Fruit fly (Drosophila melanogaster) whole organism: ENCODE data around the gene TwdlT.

Experiments used
- CG8478 ChIP-seq: fragments of >200 bp; optimal IDR thresholded peaks from 2 replicates; lab custom pipeline; 2018; ENCODE audit warnings: inconsistent platforms
- Dll ChIP-seq: fragments of >200 bp; optimal IDR thresholded peaks from 2 replicates; lab custom pipeline; 2017
- EcR ChIP-seq, 2 experiments: fragments of >200 bp; optimal IDR thresholded peaks; 2 replicates each; lab custom pipeline; 2017; ENCODE audit warnings: missing biosample characterization in 2 of 2, missing genetic modification characterization in 2 of 2, missing genetic modification reagents in 2 of 2
- pan ChIP-seq: fragments of >200 bp; optimal IDR thresholded peaks from 2 replicates; lab custom pipeline; 2017
- psq ChIP-seq: fragments of >200 bp; optimal IDR thresholded peaks from 2 replicates; lab custom pipeline; 2017
- usp ChIP-seq: fragments of >200 bp; optimal IDR thresholded peaks from 2 replicates; lab custom pipeline; 2017; ENCODE audit warnings: missing biosample characterization, missing genetic modification characterization, mixed read lengths

DNA sequence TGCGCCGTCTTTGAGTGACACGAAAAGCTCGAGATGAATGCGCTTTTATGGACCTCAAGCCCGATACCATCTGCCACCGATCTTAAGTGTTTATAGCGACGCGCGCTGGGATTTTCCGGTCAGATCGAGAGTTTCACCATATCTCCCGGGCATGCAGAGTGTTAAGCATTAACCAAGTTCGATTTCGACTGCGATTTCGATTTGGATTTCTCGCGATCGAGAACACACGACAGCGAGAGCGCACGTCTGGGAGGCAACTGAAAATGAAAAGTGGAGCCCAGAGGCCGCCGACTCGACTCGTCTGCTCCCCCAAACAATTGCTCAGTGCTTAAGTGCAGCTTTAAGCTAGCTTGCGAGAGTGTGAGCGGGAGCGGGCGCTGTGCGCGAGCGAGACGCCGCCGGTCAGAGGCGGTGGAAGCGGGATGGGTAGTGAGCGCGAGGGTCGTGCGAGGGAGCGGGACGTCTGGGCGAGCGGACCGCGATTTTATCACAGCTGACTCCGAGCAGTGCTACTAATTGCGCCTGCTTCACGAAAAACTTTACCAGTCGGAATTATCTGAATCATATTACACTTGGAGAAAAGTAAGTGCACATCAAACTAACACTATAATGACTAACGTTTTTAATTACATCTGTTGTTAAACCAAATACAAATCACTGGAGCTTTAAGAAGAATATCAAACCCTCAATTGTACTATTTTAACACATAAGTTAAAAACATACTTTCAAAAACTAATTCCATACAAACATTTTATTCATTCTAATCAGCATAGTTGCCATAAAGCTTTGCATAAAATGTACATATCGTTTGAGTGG, 21.0 kb downstream of the TwdlT start, which contains the start of gene spz:
- TF ChIP-seq Dll (lab: Kevin White, UChicago) (peak; percentile 71), psq (lab: Kevin White, UChicago) (no peak), pan (lab: Kevin White, UChicago) (no peak), CG8478 (lab: Kevin White, UChicago) (no peak), EcR (GFP tag; optimal IDR thresholded peaks at IDR 0.05; lab: Kevin White, UChicago) (no peak), usp (GFP tag; lab: Kevin White, UChicago) (no peak)
